Fruit fly (Drosophila melanogaster) whole organism, embryonic: ENCODE results near the gene CG42728.

Experiments used
- Abd-B ChIP-seq: fragments of 200-800 bp; sonication (Bioruptor generic); optimal IDR thresholded peaks from 2 replicates; lab custom pipeline; 2018; ENCODE audit warnings: missing biosample characterization, mild to moderate bottlenecking, missing genetic modification characterization, moderate library complexity
- B-H2 ChIP-seq: fragments of 200-800 bp; sonication (Bioruptor generic); optimal IDR thresholded peaks from 2 replicates; lab custom pipeline; 2018; ENCODE audit warnings: missing biosample characterization, mild to moderate bottlenecking, missing genetic modification characterization
- CG10267 ChIP-seq: fragments of 200-800 bp; sonication (Bioruptor generic); optimal IDR thresholded peaks from 2 replicates; lab custom pipeline; 2018; ENCODE audit warnings: missing biosample characterization, mild to moderate bottlenecking, missing genetic modification characterization, moderate library complexity
- CG11398 ChIP-seq: fragments of 200-800 bp; sonication (Bioruptor generic); optimal IDR thresholded peaks from 2 replicates; lab custom pipeline; 2016; ENCODE audit warnings: missing biosample characterization, missing genetic modification characterization
- CG11695 ChIP-seq: fragments of 200-800 bp; sonication (Bioruptor generic); IDR thresholded peaks from 3 replicates; pipeline ENCODE4 v1.3.6; 2022; ENCODE audit warnings: missing biosample characterization, missing genetic modification characterization
- CG13424 ChIP-seq: fragments of 200-800 bp; sonication (Bioruptor generic); optimal IDR thresholded peaks from 2 replicates; lab custom pipeline; 2019; ENCODE audit warnings: missing biosample characterization, mild to moderate bottlenecking, missing genetic modification characterization, moderate library complexity
- CG14710 ChIP-seq: fragments of 200-800 bp; sonication (Bioruptor generic); optimal IDR thresholded peaks from 3 replicates; lab custom pipeline; 2019; ENCODE audit warnings: missing biosample characterization, mild to moderate bottlenecking, missing genetic modification characterization, moderate library complexity
- CG1529 ChIP-seq: fragments of 200-800 bp; sonication (Bioruptor generic); optimal IDR thresholded peaks from 3 replicates; lab custom pipeline; 2018; ENCODE audit warnings: missing biosample characterization, missing genetic modification characterization
- CG16813 ChIP-seq: fragments of 200-800 bp; sonication (Bioruptor generic); IDR thresholded peaks from 3 replicates; pipeline ENCODE4 v1.3.6; 2022; ENCODE audit warnings: missing biosample characterization, missing genetic modification characterization; ENCODE audit not compliant: partially characterized antibody
- CG18764 ChIP-seq: fragments of 200-800 bp; sonication (Bioruptor generic); optimal IDR thresholded peaks from 3 replicates; lab custom pipeline; 2016; ENCODE audit warnings: missing biosample characterization, missing genetic modification characterization
- CG31365 ChIP-seq: fragments of 200-800 bp; sonication (Bioruptor generic); optimal IDR thresholded peaks from 2 replicates; lab custom pipeline; 2018; ENCODE audit warnings: missing biosample characterization, mild to moderate bottlenecking, missing genetic modification characterization
- CG34224 ChIP-seq: fragments of 200-800 bp; sonication (Bioruptor generic); IDR thresholded peaks from 3 replicates; pipeline ENCODE4 v1.3.6; 2022; ENCODE audit warnings: missing biosample characterization, missing genetic modification characterization; ENCODE audit not compliant: partially characterized antibody
- CG4424 ChIP-seq: fragments of 200-800 bp; sonication (Bioruptor generic); optimal IDR thresholded peaks from 3 replicates; lab custom pipeline; 2016; ENCODE audit warnings: missing biosample characterization, missing genetic modification characterization
- CG4820 ChIP-seq: fragments of 200-800 bp; sonication (Bioruptor generic); optimal IDR thresholded peaks from 3 replicates; lab custom pipeline; 2016; ENCODE audit warnings: missing biosample characterization, missing genetic modification characterization
- CG6175 ChIP-seq: fragments of 200-800 bp; sonication (Bioruptor generic); IDR thresholded peaks from 3 replicates; pipeline ENCODE4 v1.3.6; 2022; ENCODE audit warnings: missing biosample characterization, missing genetic modification characterization
- CG6254 ChIP-seq: fragments of 200-800 bp; sonication (Bioruptor generic); optimal IDR thresholded peaks from 3 replicates; lab custom pipeline; 2017; ENCODE audit warnings: mild to moderate bottlenecking, missing biosample characterization, missing genetic modification reagents, missing genetic modification characterization
- CG7963 ChIP-seq: fragments of 200-800 bp; sonication (Bioruptor generic); IDR thresholded peaks from 3 replicates; pipeline ENCODE4 v1.3.6; 2022; ENCODE audit warnings: missing biosample characterization, missing genetic modification characterization; ENCODE audit not compliant: partially characterized antibody
- CG8944 ChIP-seq: fragments of 200-800 bp; sonication (Bioruptor generic); optimal IDR thresholded peaks from 3 replicates; lab custom pipeline; 2016; ENCODE audit warnings: missing biosample characterization, missing genetic modification characterization
- Camta ChIP-seq: fragments of 200-800 bp; sonication (Bioruptor generic); optimal IDR thresholded peaks from 2 replicates; lab custom pipeline; 2016; ENCODE audit warnings: missing biosample characterization, missing genetic modification characterization
- Dbx ChIP-seq: fragments of 200-800 bp; sonication (Bioruptor generic); IDR thresholded peaks from 3 replicates; pipeline ENCODE4 v1.3.6; 2022; ENCODE audit warnings: missing biosample characterization, missing genetic modification characterization
- Dp ChIP-seq: fragments of 200-800 bp; sonication (Bioruptor generic); optimal IDR thresholded peaks from 2 replicates; lab custom pipeline; 2018; ENCODE audit warnings: missing biosample characterization, mild to moderate bottlenecking, missing genetic modification characterization, moderate library complexity
- Hr3 ChIP-seq: fragments of 200-800 bp; sonication (Bioruptor generic); optimal IDR thresholded peaks from 3 replicates; lab custom pipeline; 2016; ENCODE audit warnings: missing biosample characterization, missing genetic modification characterization
- Jarid2 ChIP-seq: fragments of 200-800 bp; sonication (Bioruptor generic); optimal IDR thresholded peaks from 3 replicates; lab custom pipeline; 2017; ENCODE audit warnings: mild to moderate bottlenecking, missing biosample characterization, missing genetic modification reagents, missing genetic modification characterization
- MESR4 ChIP-seq: fragments of 200-800 bp; sonication (Bioruptor generic); optimal IDR thresholded peaks from 2 replicates; lab custom pipeline; 2018; ENCODE audit warnings: missing biosample characterization, mild to moderate bottlenecking, missing genetic modification characterization, moderate library complexity
- NC2β ChIP-seq: fragments of 200-800 bp; sonication (Bioruptor generic); optimal IDR thresholded peaks from 2 replicates; lab custom pipeline; 2016; ENCODE audit warnings: missing biosample characterization, missing genetic modification characterization
- NfI ChIP-seq: fragments of 200-800 bp; sonication (Bioruptor generic); optimal IDR thresholded peaks from 3 replicates; lab custom pipeline; 2018; ENCODE audit warnings: missing biosample characterization, mild to moderate bottlenecking, missing genetic modification characterization, moderate library complexity
- Pdp1 ChIP-seq, 2 experiments: fragments of 200-800 bp; sonication (Bioruptor generic); optimal IDR thresholded peaks; 3 replicates each; lab custom pipeline; 2016; ENCODE audit warnings: missing biosample characterization in 2 of 2, missing genetic modification characterization in 2 of 2, mild to moderate bottlenecking in 1 of 2, moderate library complexity in 1 of 2
- Ptx1 ChIP-seq: fragments of 200-800 bp; sonication (Bioruptor generic); IDR thresholded peaks from 2 replicates; pipeline ENCODE4 v1.3.6; 2022; ENCODE audit warnings: missing biosample characterization, missing genetic modification characterization
- Sox100B ChIP-seq: fragments of 200-800 bp; sonication (Bioruptor generic); optimal IDR thresholded peaks from 3 replicates; lab custom pipeline; 2018; ENCODE audit warnings: missing biosample characterization, mild to moderate bottlenecking, missing genetic modification characterization
- Stat92E ChIP-seq, 3 experiments: fragments of >200 bp in 2 of 3; fragments of 200-800 bp in 1 of 3; sonication (Bioruptor generic) in 1 of 3; optimal IDR thresholded peaks; 2 replicates each; lab custom pipeline; 2017 to 2019; ENCODE audit warnings: missing biosample characterization in 3 of 3, missing genetic modification characterization in 3 of 3, mild to moderate bottlenecking in 1 of 3, moderate library complexity in 1 of 3
- Usf ChIP-seq: fragments of 200-800 bp; sonication (Bioruptor generic); optimal IDR thresholded peaks from 2 replicates; lab custom pipeline; 2017; ENCODE audit warnings: missing genotype, missing biosample characterization, missing genetic modification characterization
- bowl ChIP-seq: fragments of 200-800 bp; sonication (Bioruptor generic); IDR thresholded peaks from 2 replicates; pipeline ENCODE4 v1.3.6; 2022; ENCODE audit warnings: missing biosample characterization, missing genetic modification characterization
- caup ChIP-seq: fragments of 200-800 bp; sonication (Bioruptor generic); optimal IDR thresholded peaks from 3 replicates; lab custom pipeline; 2017; ENCODE audit warnings: missing biosample characterization, mild to moderate bottlenecking, missing genetic modification characterization, moderate library complexity; ENCODE audit not compliant: severe bottlenecking
- corto ChIP-seq: fragments of 200-800 bp; sonication (Bioruptor generic); optimal IDR thresholded peaks from 2 replicates; lab custom pipeline; 2016; ENCODE audit warnings: missing biosample characterization, mild to moderate bottlenecking, missing genetic modification characterization, moderate library complexity
- hb ChIP-seq: fragments of 200-800 bp; sonication (Bioruptor generic); IDR thresholded peaks from 3 replicates; pipeline ENCODE4 v1.3.6; 2022; ENCODE audit warnings: missing biosample characterization, missing genetic modification characterization; ENCODE audit not compliant: partially characterized antibody
- jigr1 ChIP-seq: fragments of 200-800 bp; sonication (Bioruptor generic); IDR thresholded peaks from 3 replicates; pipeline ENCODE4 v1.3.6; 2022; ENCODE audit warnings: missing biosample characterization, missing genetic modification characterization
- onecut ChIP-seq: fragments of 200-800 bp; sonication (Bioruptor generic); IDR thresholded peaks from 2 replicates; pipeline ENCODE4 v1.3.6; 2022; ENCODE audit warnings: missing biosample characterization, missing genetic modification characterization
- p53 ChIP-seq: fragments of 200-800 bp; sonication (Bioruptor generic); optimal IDR thresholded peaks from 2 replicates; lab custom pipeline; 2016; ENCODE audit warnings: missing biosample characterization, missing genetic modification characterization
- pan ChIP-seq, 4 experiments: fragments of >200 bp in 3 of 4; fragments of 200-800 bp in 1 of 4; sonication (Bioruptor generic) in 1 of 4; optimal IDR thresholded peaks in 3 of 4; IDR thresholded peaks in 1 of 4; 2 replicates each; pipeline versions ENCODE4 v1.3.6 to Lab custom; 2017 to 2022; ENCODE audit warnings: missing biosample characterization in 2 of 4, missing genetic modification characterization in 2 of 4, mixed read lengths in 1 of 4
- pfk ChIP-seq: fragments of 200-800 bp; sonication (Bioruptor generic); optimal IDR thresholded peaks from 2 replicates; lab custom pipeline; 2018; ENCODE audit warnings: missing biosample characterization, mild to moderate bottlenecking, missing genetic modification characterization, moderate library complexity
- ssp ChIP-seq: fragments of 200-800 bp; sonication (Bioruptor generic); IDR thresholded peaks from 2 replicates; pipeline ENCODE4 v1.3.6; 2022; ENCODE audit warnings: missing biosample characterization, missing genetic modification characterization
- stwl ChIP-seq: fragments of 200-800 bp; sonication (Bioruptor generic); optimal IDR thresholded peaks from 3 replicates; lab custom pipeline; 2018; ENCODE audit warnings: missing biosample characterization, mild to moderate bottlenecking, missing genetic modification characterization, moderate library complexity
- sug ChIP-seq: fragments of 200-800 bp; optimal IDR thresholded peaks from 2 replicates; lab custom pipeline; 2019; ENCODE audit warnings: missing biosample characterization, mild to moderate bottlenecking, missing genetic modification characterization, moderate library complexity
- wdn ChIP-seq: fragments of 200-800 bp; sonication (Bioruptor generic); IDR thresholded peaks from 2 replicates; pipeline ENCODE4 v1.3.6; 2022; ENCODE audit warnings: missing biosample characterization, missing genetic modification characterization
- wek ChIP-seq: fragments of 200-800 bp; sonication (Bioruptor generic); optimal IDR thresholded peaks from 3 replicates; lab custom pipeline; 2018; ENCODE audit warnings: missing biosample characterization, mild to moderate bottlenecking, missing genetic modification characterization, moderate library complexity

The CG42728 gene

DNA sequence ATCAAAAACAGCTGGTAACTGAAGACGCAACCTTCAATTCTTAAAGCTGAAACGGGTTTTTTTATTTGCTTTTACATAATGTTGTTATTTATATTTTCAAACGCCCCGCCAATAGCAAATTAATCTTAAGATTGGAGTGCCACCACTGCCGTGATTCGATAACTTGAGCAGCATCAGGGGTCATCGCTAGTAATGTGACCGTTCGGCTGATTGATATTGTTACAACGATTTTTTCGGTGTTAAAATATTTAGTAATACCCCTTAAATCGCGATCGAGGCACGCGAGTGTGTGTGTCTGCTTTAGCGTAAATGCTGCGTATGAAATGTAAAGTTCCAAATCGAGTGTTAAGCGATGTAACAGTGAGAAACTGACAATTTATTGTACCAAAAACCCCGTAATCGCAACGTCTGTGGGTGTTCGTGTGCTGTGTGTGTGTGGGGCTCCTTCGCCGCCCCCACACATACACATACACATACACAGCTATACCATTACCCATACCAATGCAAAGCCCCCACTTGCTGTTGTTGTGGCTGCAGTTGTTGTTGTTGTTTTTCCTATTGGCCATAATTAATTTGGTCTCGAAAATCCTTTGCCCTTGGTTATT, 37.9 kb upstream of the CG42728 start, which contains the start of gene dop (continued):
- TF ChIP-seq CG16813 (GFP tag; lab: Robert Waterston, UW) (peak; percentile 66), onecut (GFP tag; lab: Robert Waterston, UW) (peak; percentile 67), CG4424 (GFP tag; lab: Kevin White, UChicago) (no peak), CG1529 (GFP tag; lab: Kevin White, UChicago) (no peak), Ptx1 (GFP tag; lab: Robert Waterston, UW) (no peak), Stat92E (GFP tag; optimal IDR thresholded peaks at IDR 0.05; lab: Kevin White, UChicago) (no peak), CG6175 (GFP tag; lab: Robert Waterston, UW) (no peak), stwl (tag; lab: Kevin White, UChicago) (peak; percentile 53), NfI (GFP tag; lab: Kevin White, UChicago) (no peak), Dbx (GFP tag; lab: Robert Waterston, UW) (0 out of 3 replicates have a peak, but pooled peaks have one; percentile 35), Dp (GFP tag; lab: Kevin White, UChicago) (peak; percentile 85), B-H2 (peak; percentile 58), Camta (GFP tag; lab: Kevin White, UChicago) (peak; percentile 31), caup (GFP tag; lab: Kevin White, UChicago) (no peak), NC2β (peak; percentile 13), hb (GFP tag; lab: Robert Waterston, UW) (no peak), corto (GFP tag; lab: Kevin White, UChicago) (peak; percentile 49), CG11398 (GFP tag; lab: Kevin White, UChicago) (no peak), wek (GFP tag; lab: Kevin White, UChicago) (no peak), CG11695 (GFP tag; lab: Robert Waterston, UW) (no peak), Usf (GFP tag; lab: Kevin White, UChicago) (no peak), CG18764 (peak; percentile 13), CG6254 (no peak), CG4820 (peak; percentile 20), Abd-B (GFP tag; lab: Kevin White, UChicago) (peak; percentile 9), p53 (peak; percentile 9), CG34224 (GFP tag; lab: Robert Waterston, UW) (peak; percentile 58), bowl (GFP tag; lab: Robert Waterston, UW) (no peak)

DNA sequence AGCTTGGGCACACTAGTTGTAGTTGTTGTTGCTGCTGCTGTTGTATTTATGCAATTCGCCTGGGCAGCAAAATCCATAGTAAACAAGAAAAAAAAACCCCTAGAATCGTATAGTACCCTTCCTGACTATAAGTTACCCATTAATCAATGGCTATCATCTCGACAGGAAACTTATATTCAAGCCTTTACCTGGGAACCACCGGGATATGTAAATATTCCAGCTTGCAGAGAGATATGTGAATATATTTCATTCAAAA, 35.8 kb upstream of the CG42728 start:
- 0 out of 3 replicates have a peak, but pooled peaks have one; percentile 4 for TF ChIP-seq CG34224 (GFP tag; lab: Robert Waterston, UW)
- peak; percentile 6 for TF ChIP-seq MESR4 (GFP tag; lab: Kevin White, UChicago)
- peak in 1 of 2 experiments; percentile 95 for TF ChIP-seq Pdp1 (GFP tag; optimal IDR thresholded peaks at IDR 0.05; lab: Kevin White, UChicago)
- no peak for TF ChIP-seq ssp

DNA sequence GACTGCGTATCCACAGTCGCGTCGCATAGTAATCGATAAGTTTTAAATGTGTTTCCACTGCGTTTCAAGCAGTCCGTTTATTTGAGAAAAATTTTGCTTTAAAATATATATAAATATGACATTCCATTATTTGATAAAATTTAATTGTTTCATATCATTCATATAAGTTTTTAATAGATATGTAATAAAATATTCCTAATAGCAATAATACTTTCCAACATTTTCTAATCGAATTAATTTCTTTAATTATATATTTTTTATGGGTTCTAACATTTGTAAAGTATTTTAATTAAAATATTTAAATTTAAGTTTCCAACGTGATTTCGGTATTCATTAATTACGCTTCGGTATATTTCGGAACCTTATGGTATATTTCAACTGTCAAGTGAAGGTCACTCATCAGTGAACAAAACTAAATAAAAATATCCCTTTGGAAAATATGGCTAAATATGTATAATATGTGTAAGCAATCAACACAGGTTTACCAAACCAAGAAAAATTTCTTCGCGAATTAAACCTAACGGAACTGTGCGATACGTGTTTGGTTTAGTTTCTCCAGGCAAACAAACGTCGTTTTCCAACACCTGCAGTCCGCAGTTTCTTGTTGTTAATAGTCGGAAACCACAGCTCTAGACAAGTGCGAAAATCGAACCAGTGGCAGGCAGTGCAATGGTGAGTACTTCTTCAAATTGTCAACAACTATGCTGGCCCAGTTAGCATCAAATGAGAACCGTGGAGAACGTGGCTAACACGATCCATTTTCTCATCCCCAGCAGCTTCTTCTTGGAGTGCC, 35.3 kb upstream of the CG42728 start, which contains the start of the genes CG7739 and SCCRO:
CG7739 (minus strand) TSS at position 8 of the 793 bp plus-strand sequence.
SCCRO (plus strand) TSS at position 370 of the 793 bp plus-strand sequence.
- TF ChIP-seq pan (optimal IDR thresholded peaks at IDR 0.05; lab: Kevin White, UChicago) (no peak), pan (GFP tag; optimal IDR thresholded peaks at IDR 0.05 in 1 of 2, IDR thresholded peaks at IDR 0.05 in 1 of 2) (peak in 1 of 2 experiments; percentile 85), Hr3 (GFP tag; lab: Kevin White, UChicago) (peak; percentile 48), CG10267 (tag; lab: Kevin White, UChicago) (peak; percentile 86), Sox100B (GFP tag; lab: Kevin White, UChicago) (peak; percentile 4), Jarid2 (no peak), sug (peak; percentile 17), CG31365 (tag; lab: Kevin White, UChicago) (no peak), wdn (GFP tag; lab: Robert Waterston, UW) (peak; percentile 68), CG14710 (peak; percentile 74), pfk (GFP tag; lab: Kevin White, UChicago) (no peak), jigr1 (GFP tag; lab: Robert Waterston, UW) (no peak), CG13424 (tag; lab: Kevin White, UChicago) (peak; percentile 66), CG7963 (GFP tag; lab: Robert Waterston, UW) (no peak), CG8944 (no peak)
